Worm (Caenorhabditis elegans): Measurements from ENCODE around the gene Y32F6B.1.

Gene Y32F6B.1

ce11 chrV:10493150-10493549 is 8.6 kb upstream of the Y32F6B.1 start, which contains the start of gene ugt-33 (continued):
- TF ChIP-seq R02D3.7 (tag; optimal IDR thresholded peaks at IDR 0.05): no peak

- TF ChIP-seq egl-27 (tag; optimal IDR thresholded peaks at IDR 0.05): no peak
- TF ChIP-seq daf-16 (GFP tag; optimal IDR thresholded peaks at IDR 0.05): no peak
- TF ChIP-seq daf-16 (tag; optimal IDR thresholded peaks at IDR 0.05): no peak
- TF ChIP-seq hif-1 (tag; optimal IDR thresholded peaks at IDR 0.05): no peak
- TF ChIP-seq F26F4.8 (GFP tag; conservative IDR thresholded peaks at IDR 0.05): no peak
- no peak for TF ChIP-seq ceh-28 (tag; optimal IDR thresholded peaks at IDR 0.05)
- no peak for TF ChIP-seq mes-2 (tag; optimal IDR thresholded peaks at IDR 0.05; ENCODE audit: poor library complexity, severe bottlenecking)
- no peak for TF ChIP-seq daf-19 (GFP tag; conservative IDR thresholded peaks at IDR 0.05)
- TF ChIP-seq madf-5 (GFP tag; IDR thresholded peaks at IDR 0.05): no peak
- TF ChIP-seq nhr-41 (GFP tag; IDR thresholded peaks at IDR 0.05): no peak
- TF ChIP-seq ceh-20 (GFP tag; IDR thresholded peaks at IDR 0.05): no peak
- TF ChIP-seq nhr-237 (tag; optimal IDR thresholded peaks at IDR 0.05): no peak
- TF ChIP-seq ces-1 (GFP tag; optimal IDR thresholded peaks at IDR 0.05): no peak
- no peak for TF ChIP-seq lin-29 (GFP tag; IDR thresholded peaks at IDR 0.05)
These were observed 6.9 kb upstream of the Y32F6B.1 start, which contains the start of gene aqp-5 for ce11 chrV:10491443-10491842. TSS of gene aqp-5 (plus strand) at chrV:10491743.

ce11 chrV:10489998-10490397 is 5.5 kb upstream of the Y32F6B.1 start, which contains the start of gene ncx-5:
TSS of gene ncx-5 (minus strand) at chrV:10490098.
- TF ChIP-seq ztf-11 (tag; optimal IDR thresholded peaks at IDR 0.05) (no peak), nhr-76 (tag; optimal IDR thresholded peaks at IDR 0.05) (no peak), Y105C5A.15 (GFP tag; IDR thresholded peaks at IDR 0.05) (no peak), ZK546.5 (tag; optimal IDR thresholded peaks at IDR 0.05) (no peak), lin-39 (tag; optimal IDR thresholded peaks at IDR 0.05) (no peak), zip-11 (GFP tag; IDR thresholded peaks at IDR 0.05) (no peak), ztf-7 (tag; optimal IDR thresholded peaks at IDR 0.05) (no peak), ceh-20 (GFP tag; IDR thresholded peaks at IDR 0.05) (no peak), nhr-77 (tag; optimal IDR thresholded peaks at IDR 0.05) (no peak), dve-1 (tag; optimal IDR thresholded peaks at IDR 0.05; ENCODE audit: insufficient read depth) (no peak), F26F4.8 (GFP tag; conservative IDR thresholded peaks at IDR 0.05) (no peak), aha-1 (tag) (no peak), lin-15B (tag; optimal IDR thresholded peaks at IDR 0.05) (no peak), aly-2 (tag; optimal IDR thresholded peaks at IDR 0.05) (no peak), mdt-29 (GFP tag; IDR thresholded peaks at IDR 0.05) (no peak), spr-3 (GFP tag; optimal IDR thresholded peaks at IDR 0.05) (no peak)

- TF ChIP-seq unc-130 (GFP tag; optimal IDR thresholded peaks at IDR 0.05) (no peak), dpl-1 (GFP tag; optimal IDR thresholded peaks at IDR 0.05) (no peak), pqm-1 (tag; optimal IDR thresholded peaks at IDR 0.05) (peak; percentile 53), ZK546.5 (tag; optimal IDR thresholded peaks at IDR 0.05) (no peak), tra-1 (GFP tag; IDR thresholded peaks at IDR 0.05) (no peak), ceh-32 (tag; optimal IDR thresholded peaks at IDR 0.05; ENCODE audit: poor library complexity) (no peak), zip-11 (GFP tag; IDR thresholded peaks at IDR 0.05) (no peak), lin-29 (GFP tag; IDR thresholded peaks at IDR 0.05) (no peak), hlh-11 (tag; optimal IDR thresholded peaks at IDR 0.05) (peak; percentile 70), dmd-9 (GFP tag; IDR thresholded peaks at IDR 0.05) (no peak), snpc-1.2 (GFP tag; IDR thresholded peaks at IDR 0.05) (no peak), Y48G9A.11 (GFP tag; IDR thresholded peaks at IDR 0.05) (no peak), F44E2.7 (GFP tag; IDR thresholded peaks at IDR 0.05) (no peak), madf-5 (GFP tag; IDR thresholded peaks at IDR 0.05) (no peak), T20F7.1 (GFP tag; optimal IDR thresholded peaks at IDR 0.05) (no peak), daf-19 (GFP tag; conservative IDR thresholded peaks at IDR 0.05) (no peak), lin-38 (GFP tag; IDR thresholded peaks at IDR 0.05) (no peak), vab-7 (GFP tag; IDR thresholded peaks at IDR 0.05) (no peak), F37D6.2 (tag; optimal IDR thresholded peaks at IDR 0.05) (no peak), nhr-6 (tag; optimal IDR thresholded peaks at IDR 0.05) (no peak), hlh-30 (tag; optimal IDR thresholded peaks at IDR 0.05; ENCODE audit: insufficient read depth) (no peak), nhr-237 (tag; optimal IDR thresholded peaks at IDR 0.05) (no peak), set-16 (GFP tag; IDR thresholded peaks at IDR 0.05) (no peak), nhr-42 (GFP tag; IDR thresholded peaks at IDR 0.05) (no peak), ztf-7 (tag; optimal IDR thresholded peaks at IDR 0.05) (no peak)
These were observed 849 bp upstream of the Y32F6B.1 start for ce11 chrV:10485389-10485788.

Measured in whole organism, L4 larva.